Fruit fly (Drosophila melanogaster) whole organism, prepupa: ENCODE results near the gene CG11583.

ENCODE experiments used
- Blimp-1 ChIP-seq: fragments of 200-800 bp; sonication (Bioruptor generic); optimal IDR thresholded peaks from 3 replicates; lab custom pipeline; 2017; ENCODE audit warnings: missing biosample characterization, missing genetic modification characterization, mild to moderate bottlenecking, moderate library complexity, missing genetic modification reagents
- CG10631 ChIP-seq: fragments of 200-800 bp; sonication (Bioruptor generic); optimal IDR thresholded peaks from 2 replicates; lab custom pipeline; 2016; ENCODE audit warnings: missing biosample characterization, missing genetic modification characterization
- CG11294 ChIP-seq: fragments of 200-800 bp; sonication (Bioruptor generic); IDR thresholded peaks from 2 replicates; pipeline ENCODE4 v1.3.6; 2022; ENCODE audit warnings: missing biosample characterization, missing genetic modification characterization
- CG11762 ChIP-seq: fragments of 200-800 bp; sonication (Bioruptor generic); optimal IDR thresholded peaks from 3 replicates; lab custom pipeline; 2016; ENCODE audit warnings: missing biosample characterization, missing genetic modification characterization; ENCODE audit not compliant: insufficient read depth
- CG11902 ChIP-seq: fragments of 200-800 bp; sonication (Bioruptor generic); optimal IDR thresholded peaks from 3 replicates; lab custom pipeline; 2016; ENCODE audit warnings: missing biosample characterization, missing genetic modification characterization
- CG16779 ChIP-seq: fragments of 200-800 bp; sonication (Bioruptor generic); optimal IDR thresholded peaks from 3 replicates; lab custom pipeline; 2017; ENCODE audit warnings: missing biosample characterization, mild to moderate bottlenecking, missing genetic modification characterization
- CG31627 ChIP-seq: fragments of 200-800 bp; sonication (Bioruptor generic); optimal IDR thresholded peaks from 3 replicates; lab custom pipeline; 2016; ENCODE audit warnings: missing biosample characterization, missing genetic modification characterization
- CG32006 ChIP-seq: fragments of 200-800 bp; sonication (Bioruptor generic); optimal IDR thresholded peaks from 3 replicates; lab custom pipeline; 2017; ENCODE audit warnings: missing biosample characterization, mild to moderate bottlenecking, missing genetic modification characterization
- CG6163 ChIP-seq: fragments of 200-800 bp; sonication (Bioruptor generic); IDR thresholded peaks from 3 replicates; pipeline ENCODE4 v1.3.6; 2022; ENCODE audit warnings: missing biosample characterization, missing genetic modification characterization
- CG8119 ChIP-seq: fragments of 200-800 bp; sonication (Bioruptor generic); IDR thresholded peaks from 3 replicates; pipeline ENCODE4 v1.3.6; 2022; ENCODE audit warnings: missing biosample characterization, missing genetic modification characterization
- CG8319 ChIP-seq: fragments of 200-800 bp; sonication (Bioruptor generic); optimal IDR thresholded peaks from 3 replicates; lab custom pipeline; 2016; ENCODE audit warnings: missing biosample characterization, missing genetic modification characterization
- CG8632 ChIP-seq: fragments of 200-800 bp; sonication (Bioruptor generic); optimal IDR thresholded peaks from 3 replicates; lab custom pipeline; 2016; ENCODE audit warnings: missing biosample characterization, missing genetic modification characterization
- Eip78C ChIP-seq: fragments of 200-800 bp; sonication (Bioruptor generic); peaks from one replicate; lab custom pipeline; 2016; ENCODE audit warnings: missing biosample characterization, missing genetic modification characterization
- Eip93F ChIP-seq: fragments of 200-800 bp; sonication (Bioruptor generic); optimal IDR thresholded peaks from 2 replicates; lab custom pipeline; 2016; ENCODE audit warnings: missing biosample characterization, mild to moderate bottlenecking, missing genetic modification characterization
- Hr38 ChIP-seq: sonication (Bioruptor generic); optimal IDR thresholded peaks from 2 replicates; lab custom pipeline; 2016; ENCODE audit warnings: missing biosample characterization, missing genetic modification characterization
- Lpt ChIP-seq: fragments of 200-800 bp; sonication (Bioruptor generic); optimal IDR thresholded peaks from 3 replicates; lab custom pipeline; 2016; ENCODE audit warnings: missing biosample characterization, missing genetic modification characterization
- Met ChIP-seq: fragments of 200-800 bp; sonication (Bioruptor generic); optimal IDR thresholded peaks from 3 replicates; lab custom pipeline; 2016; ENCODE audit warnings: missing biosample characterization, missing genetic modification characterization
- OdsH ChIP-seq: fragments of 200-800 bp; sonication (Bioruptor generic); optimal IDR thresholded peaks from 3 replicates; lab custom pipeline; 2016; ENCODE audit warnings: missing biosample characterization, missing genetic modification characterization
- Sox102F ChIP-seq: fragments of 200-800 bp; sonication (Bioruptor generic); optimal IDR thresholded peaks from 2 replicates; lab custom pipeline; 2016; ENCODE audit warnings: missing biosample characterization, mild to moderate bottlenecking, missing genetic modification characterization
- Sox14 ChIP-seq: fragments of 200-800 bp; sonication (Bioruptor generic); optimal IDR thresholded peaks from 3 replicates; lab custom pipeline; 2016; ENCODE audit warnings: missing biosample characterization, missing genetic modification characterization
- Sox15 ChIP-seq: fragments of 200-800 bp; sonication (Bioruptor generic); optimal IDR thresholded peaks from 3 replicates; lab custom pipeline; 2016; ENCODE audit warnings: missing biosample characterization, missing genetic modification characterization
- achi ChIP-seq: fragments of 200-800 bp; sonication (Bioruptor generic); optimal IDR thresholded peaks from 3 replicates; lab custom pipeline; 2016; ENCODE audit warnings: missing biosample characterization, missing genetic modification characterization
- acj6 ChIP-seq: fragments of 200-800 bp; sonication (Bioruptor generic); optimal IDR thresholded peaks from 3 replicates; lab custom pipeline; 2016; ENCODE audit warnings: missing biosample characterization, missing genetic modification characterization
- dac ChIP-seq: fragments of 200-800 bp; sonication (Bioruptor generic); optimal IDR thresholded peaks from 2 replicates; lab custom pipeline; 2017; ENCODE audit warnings: missing biosample characterization, mild to moderate bottlenecking, missing genetic modification characterization
- eg ChIP-seq: fragments of 200-800 bp; sonication (Bioruptor generic); IDR thresholded peaks from 3 replicates; pipeline ENCODE4 v1.3.6; 2022; ENCODE audit warnings: missing biosample characterization, missing genetic modification characterization
- esn ChIP-seq: fragments of 200-800 bp; sonication (Bioruptor generic); optimal IDR thresholded peaks from 2 replicates; lab custom pipeline; 2016; ENCODE audit warnings: missing biosample characterization, mild to moderate bottlenecking, missing genetic modification characterization, moderate library complexity
- fkh ChIP-seq: fragments of 200-800 bp; sonication (Bioruptor generic); optimal IDR thresholded peaks from 3 replicates; lab custom pipeline; 2017; ENCODE audit warnings: missing biosample characterization, mild to moderate bottlenecking, missing genetic modification characterization, moderate library complexity
- net ChIP-seq: fragments of 200-800 bp; sonication (Bioruptor generic); optimal IDR thresholded peaks from 3 replicates; lab custom pipeline; 2016; ENCODE audit warnings: missing biosample characterization, missing genetic modification characterization
- pdm3 ChIP-seq: fragments of 200-800 bp; sonication (Bioruptor generic); optimal IDR thresholded peaks from 3 replicates; lab custom pipeline; 2016; ENCODE audit warnings: missing biosample characterization, missing genetic modification characterization
- salr ChIP-seq, 2 experiments: fragments of 200-800 bp; sonication (Bioruptor generic); optimal IDR thresholded peaks; 3 replicates each; lab custom pipeline; 2016 to 2018; ENCODE audit warnings: missing biosample characterization in 2 of 2, missing genetic modification characterization in 2 of 2, mild to moderate bottlenecking in 1 of 2
- svp ChIP-seq: fragments of 200-800 bp; sonication (Bioruptor generic); peaks from one replicate; lab custom pipeline; 2016; ENCODE audit warnings: missing biosample characterization, missing genetic modification characterization
- topi ChIP-seq: fragments of 200-800 bp; sonication (Bioruptor generic); optimal IDR thresholded peaks from 3 replicates; lab custom pipeline; 2016; ENCODE audit warnings: missing biosample characterization, missing genetic modification characterization
- vri ChIP-seq: fragments of 200-800 bp; sonication (Bioruptor generic); optimal IDR thresholded peaks from 3 replicates; lab custom pipeline; 2016; ENCODE audit warnings: missing biosample characterization, mild to moderate bottlenecking, missing genetic modification characterization

CG11583 gene

dm6 chr3L:4269920-4270319 lies 12.7 kb downstream of the CG11583 start (continued):
- peak; percentile 33 for TF ChIP-seq Blimp-1
- no peak for TF ChIP-seq Hr38 (GFP tag; lab: Kevin White, UChicago)
- peak; percentile 38 for TF ChIP-seq CG11902 (GFP tag; lab: Kevin White, UChicago)
- peak; percentile 33 for TF ChIP-seq CG31627 (GFP tag; lab: Kevin White, UChicago)
- TF ChIP-seq svp (GFP tag; lab: Kevin White, UChicago), result no peak
- TF ChIP-seq CG11294, result peak; percentile 29; the same call in 1 of the 2 replicates
- TF ChIP-seq CG16779 (tag; lab: Kevin White, UChicago), result peak; percentile 64
- peak; percentile 75 for TF ChIP-seq esn (GFP tag; lab: Kevin White, UChicago)

- TF ChIP-seq CG6163 (GFP tag; lab: Robert Waterston, UW) (no peak), Blimp-1 (peak; percentile 54), acj6 (GFP tag; lab: Kevin White, UChicago) (no peak), pdm3 (GFP tag; lab: Kevin White, UChicago) (no peak)
- TF ChIP-seq, all 60 proteins: peak for 1
These were observed 13.4 kb downstream of the CG11583 start for dm6 chr3L:4269208-4269607.

DNA sequence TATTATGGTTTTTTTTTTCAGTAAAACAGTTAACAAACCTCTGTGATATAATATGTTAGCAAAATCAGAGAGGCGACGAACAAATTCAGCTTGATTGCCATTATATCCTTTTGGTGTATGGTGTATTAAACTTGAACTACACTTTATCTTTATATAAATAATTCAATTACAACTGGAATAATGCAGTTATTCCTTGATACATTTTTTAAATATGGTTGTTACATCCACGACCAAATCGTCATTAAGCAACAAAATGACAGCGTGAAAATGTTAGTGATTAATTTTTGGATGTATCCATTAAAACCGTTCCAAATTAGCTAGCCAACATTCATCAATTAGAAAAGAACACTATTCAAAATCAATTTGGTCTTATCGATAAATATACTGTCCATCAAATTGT lies 15.2 kb downstream of the CG11583 start, which contains the start of gene CG33764:
Gene CG33764, minus strand, starts transcription at position 101 of the 400 bp plus-strand sequence.
- no peak for TF ChIP-seq topi (GFP tag; lab: Kevin White, UChicago)
- TF ChIP-seq CG10631 (GFP tag; lab: Kevin White, UChicago), result no peak
- no peak for TF ChIP-seq CG8632 (GFP tag; lab: Kevin White, UChicago)
- no peak for TF ChIP-seq fkh (GFP tag; lab: Kevin White, UChicago)
- no peak for TF ChIP-seq CG11762 (GFP tag; lab: Kevin White, UChicago)
- no peak for TF ChIP-seq dac (GFP tag; lab: Kevin White, UChicago)
- TF ChIP-seq CG8319 (GFP tag; lab: Kevin White, UChicago), result no peak
- no peak for TF ChIP-seq Sox14 (GFP tag; lab: Kevin White, UChicago)
- TF ChIP-seq Sox15 (GFP tag; lab: Kevin White, UChicago), result no peak
- no peak for TF ChIP-seq Eip93F
- no peak for TF ChIP-seq CG8119 (GFP tag; lab: Robert Waterston, UW)
- no peak for TF ChIP-seq vri (GFP tag; lab: Kevin White, UChicago)
- no peak for TF ChIP-seq Met (GFP tag; lab: Kevin White, UChicago)
- TF ChIP-seq svp (GFP tag; lab: Kevin White, UChicago), result no peak
- TF ChIP-seq eg (GFP tag; lab: Robert Waterston, UW), result no peak
- no peak for TF ChIP-seq Lpt (GFP tag; lab: Kevin White, UChicago)
- TF ChIP-seq, all 60 proteins: peak for 0

DNA sequence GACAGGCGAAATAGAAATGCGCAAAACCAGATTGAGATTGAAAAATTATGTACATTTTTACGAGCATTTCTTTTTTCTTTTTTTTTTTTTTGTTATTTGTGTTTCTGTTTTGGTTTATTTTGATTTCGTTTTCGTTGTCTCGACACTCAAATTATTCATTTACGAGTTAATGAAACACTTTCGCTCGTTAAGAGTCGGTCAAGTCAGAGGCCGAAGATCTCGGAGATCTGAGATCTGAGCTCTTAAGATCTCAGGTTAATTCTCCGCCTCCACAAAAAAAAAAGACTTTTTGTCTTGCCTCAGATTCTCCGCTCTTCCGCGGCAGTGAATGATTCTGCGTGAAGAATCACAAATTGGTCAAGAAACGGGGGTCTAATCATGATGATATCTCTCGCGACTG lies 16.8 kb downstream of the CG11583 start:
- TF ChIP-seq fkh (GFP tag; lab: Kevin White, UChicago), result no peak

dm6 chr3L:4264963-4265362 lies 17.7 kb downstream of the CG11583 start:
- no peak for TF ChIP-seq Sox14 (GFP tag; lab: Kevin White, UChicago)
- TF ChIP-seq net (GFP tag; lab: Kevin White, UChicago), result no peak
- TF ChIP-seq achi (GFP tag; lab: Kevin White, UChicago), result no peak
- no peak for TF ChIP-seq CG10631 (GFP tag; lab: Kevin White, UChicago)
- TF ChIP-seq salr (GFP tag; optimal IDR thresholded peaks at IDR 0.05; lab: Kevin White, UChicago), result no peak
- TF ChIP-seq Eip78C, result peak; percentile 63
- TF ChIP-seq CG8632 (GFP tag; lab: Kevin White, UChicago), result no peak
- TF ChIP-seq CG6163 (GFP tag; lab: Robert Waterston, UW), result 0 out of 3 replicates have a peak, but pooled peaks have one; percentile 6
- peak; percentile 33 for TF ChIP-seq CG32006 (GFP tag; lab: Kevin White, UChicago)
- no peak for TF ChIP-seq OdsH
- TF ChIP-seq Sox102F (GFP tag; lab: Kevin White, UChicago), result no peak
